Worm (Caenorhabditis elegans) whole organism, L3 larva: Measurements from ENCODE around the gene arrd-4.

ENCODE experiments used
- R02D3.7 ChIP-seq: fragments of 150-350 bp; optimal IDR thresholded peaks from 2 replicates; lab custom pipeline; 2014; ENCODE audit warnings: missing biosample characterization, missing genetic modification characterization
- aly-2 ChIP-seq: fragments of 150-350 bp; optimal IDR thresholded peaks from 2 replicates; lab custom pipeline; 2014; ENCODE audit warnings: missing biosample characterization, missing genetic modification characterization
- ama-1 ChIP-seq: fragments of 150-350 bp; optimal IDR thresholded peaks from 2 replicates; lab custom pipeline; 2018
- ceh-28 ChIP-seq: fragments of 150-350 bp; optimal IDR thresholded peaks from 2 replicates; lab custom pipeline; 2014; ENCODE audit warnings: missing biosample characterization, missing genetic modification reagents, missing genetic modification characterization
- ceh-9 ChIP-seq: sonication (generic microtip); optimal IDR thresholded peaks from 2 replicates; lab custom pipeline; 2018; ENCODE audit warnings: missing biosample characterization, missing genetic modification characterization
- daf-12 ChIP-seq: fragments of 150-350 bp; optimal IDR thresholded peaks from 2 replicates; lab custom pipeline; 2014; ENCODE audit warnings: missing biosample characterization, missing genetic modification reagents, missing genetic modification characterization
- egl-5 ChIP-seq: fragments of 150-350 bp; optimal IDR thresholded peaks from 2 replicates; lab custom pipeline; 2017; ENCODE audit warnings: missing biosample characterization, missing genetic modification reagents, missing genetic modification characterization, inconsistent platforms
- elt-2 ChIP-seq: sonication (generic microtip); optimal IDR thresholded peaks from 2 replicates; lab custom pipeline; 2016; ENCODE audit warnings: missing genetic modification reagents, mild to moderate bottlenecking, missing genetic modification characterization, missing compliant biosample characterization
- elt-3 ChIP-seq, 3 experiments: fragments of 150-350 bp in 1 of 3; sonication (generic microtip) in 2 of 3; optimal IDR thresholded peaks; 2 replicates in 2 of 3; 4 replicates in 1 of 3; lab custom pipeline; 2014 to 2017; ENCODE audit warnings: missing biosample characterization in 3 of 3, missing genetic modification characterization in 3 of 3
- eor-1 ChIP-seq, 2 experiments: fragments of 150-350 bp; optimal IDR thresholded peaks; 2 replicates each; lab custom pipeline; 2014 to 2018; ENCODE audit warnings: missing biosample characterization in 2 of 2, missing genetic modification characterization in 2 of 2
- fkh-10 ChIP-seq: sonication (generic microtip); optimal IDR thresholded peaks from 2 replicates; lab custom pipeline; 2017; ENCODE audit warnings: missing biosample characterization, missing genetic modification reagents, missing genetic modification characterization
- fkh-2 ChIP-seq: fragments of 150-350 bp; optimal IDR thresholded peaks from 2 replicates; lab custom pipeline; 2014; ENCODE audit warnings: missing biosample characterization, missing genetic modification reagents, missing genetic modification characterization
- fos-1 ChIP-seq: fragments of 150-350 bp; optimal IDR thresholded peaks from 2 replicates; lab custom pipeline; 2014; ENCODE audit warnings: missing biosample characterization, missing genetic modification characterization
- hmg-11 ChIP-seq: sonication (generic microtip); optimal IDR thresholded peaks from 2 replicates; lab custom pipeline; 2016; ENCODE audit warnings: missing genetic modification characterization, missing compliant biosample characterization
- lin-39 ChIP-seq: fragments of 150-350 bp; optimal IDR thresholded peaks from 2 replicates; lab custom pipeline; 2018; ENCODE audit warnings: missing biosample characterization, missing genetic modification reagents, missing genetic modification characterization
- mdl-1 ChIP-seq: fragments of 150-350 bp; optimal IDR thresholded peaks from 2 replicates; lab custom pipeline; 2014; ENCODE audit warnings: missing biosample characterization, missing genetic modification characterization
- mml-1 ChIP-seq: fragments of 150-350 bp; sonication (generic microtip); optimal IDR thresholded peaks from 3 replicates; lab custom pipeline; 2014; ENCODE audit warnings: missing biosample characterization, missing genetic modification characterization
- nhr-11 ChIP-seq: fragments of 150-350 bp; optimal IDR thresholded peaks from 2 replicates; lab custom pipeline; 2014; ENCODE audit warnings: missing biosample characterization, missing genetic modification characterization
- nhr-23 ChIP-seq: fragments of 150-350 bp; optimal IDR thresholded peaks from 2 replicates; lab custom pipeline; 2014; ENCODE audit warnings: missing biosample characterization, missing genetic modification reagents, missing genetic modification characterization
- nhr-25 ChIP-seq: sonication (generic microtip); optimal IDR thresholded peaks from 2 replicates; lab custom pipeline; 2017; ENCODE audit warnings: missing biosample characterization, missing genetic modification characterization
- nhr-28 ChIP-seq: fragments of 150-350 bp; optimal IDR thresholded peaks from 2 replicates; lab custom pipeline; 2014; ENCODE audit warnings: missing biosample characterization, missing genetic modification characterization
- nhr-43 ChIP-seq: sonication (generic microtip); optimal IDR thresholded peaks from 2 replicates; lab custom pipeline; 2016; ENCODE audit warnings: mild to moderate bottlenecking, missing genetic modification characterization, missing compliant biosample characterization; ENCODE audit not compliant: poor library complexity, severe bottlenecking
- nhr-76 ChIP-seq: fragments of 150-350 bp; sonication (generic microtip); optimal IDR thresholded peaks from 5 replicates; lab custom pipeline; 2014; ENCODE audit warnings: missing biosample characterization, missing genetic modification characterization
- sea-2 ChIP-seq: fragments of 150-350 bp; sonication (generic microtip); optimal IDR thresholded peaks from 4 replicates; lab custom pipeline; 2014; ENCODE audit warnings: missing biosample characterization, missing genetic modification reagents, missing genetic modification characterization
- tbx-2 ChIP-seq: sonication (generic microtip); optimal IDR thresholded peaks from 2 replicates; lab custom pipeline; 2016; ENCODE audit warnings: mild to moderate bottlenecking, missing genetic modification characterization, missing compliant biosample characterization
- unc-62 ChIP-seq: fragments of 150-350 bp; sonication (generic microtip); optimal IDR thresholded peaks from 4 replicates; lab custom pipeline; 2014; ENCODE audit warnings: missing biosample characterization, missing genetic modification reagents, missing genetic modification characterization
- zag-1 ChIP-seq: fragments of 150-350 bp; optimal IDR thresholded peaks from 2 replicates; lab custom pipeline; 2014; ENCODE audit warnings: missing biosample characterization, missing genetic modification characterization
- ztf-11 ChIP-seq: fragments of 150-350 bp; optimal IDR thresholded peaks from 2 replicates; lab custom pipeline; 2014; ENCODE audit warnings: missing biosample characterization, missing genetic modification characterization

arrd-4 gene

ce11 chrII:9838260-9838935, at the start of gene arrd-4:
arrd-4 (minus strand) TSS chrII:9838310.
- no peak for TF ChIP-seq fkh-2 (tag; lab: Kevin White, UChicago)
- no peak for TF ChIP-seq egl-5
- no peak for TF ChIP-seq zag-1 (tag; lab: Kevin White, UChicago)
- TF ChIP-seq unc-62 (GFP tag; lab: Kevin White, UChicago) = no peak
- no peak for TF ChIP-seq ztf-11 (tag; lab: Kevin White, UChicago)
- TF ChIP-seq ceh-9 (tag; lab: Kevin White, UChicago) = no peak
- peak; percentile 86 for TF ChIP-seq nhr-11 (tag; lab: Kevin White, UChicago)

- TF ChIP-seq daf-12 (tag; lab: Kevin White, UChicago) = no peak
- no peak for TF ChIP-seq nhr-76 (tag; lab: Kevin White, UChicago)
- TF ChIP-seq nhr-28 = no peak
- TF ChIP-seq aly-2 (tag; lab: Kevin White, UChicago) = no peak
- TF ChIP-seq lin-39 (tag; lab: Kevin White, UChicago) = no peak
- TF ChIP-seq ceh-9 (tag; lab: Kevin White, UChicago) = no peak
- no peak for TF ChIP-seq ceh-28 (tag; lab: Kevin White, UChicago)
- TF ChIP-seq egl-5 = no peak
- no peak for TF ChIP-seq elt-2 (tag; lab: Kevin White, UChicago)
- TF ChIP-seq eor-1 (tag; optimal IDR thresholded peaks at IDR 0.05; lab: Kevin White, UChicago) = no peak
- no peak for TF ChIP-seq zag-1 (tag; lab: Kevin White, UChicago)
- TF ChIP-seq elt-3 (tag; optimal IDR thresholded peaks at IDR 0.05; lab: Kevin White, UChicago) = no peak
- no peak for TF ChIP-seq ama-1 (lab: Kevin White, UChicago)
Observed at ce11 chrII:9886216-9886615, 48.1 kb upstream of the arrd-4 start, which contains the start of gene algn-8. algn-8 (minus strand) TSS chrII:9886442.

- TF ChIP-seq mdl-1 (tag; lab: Kevin White, UChicago) (no peak), nhr-25 (tag; lab: Kevin White, UChicago) (peak; percentile 30)
- TF ChIP-seq, all 47 proteins: peak for 1
Observed at ce11 chrII:9880826-9881225, 42.7 kb upstream of the arrd-4 start, which contains the start of gene C08H9.15. C08H9.15 (plus strand) TSS chrII:9881193.

- peak; percentile 32 for TF ChIP-seq nhr-23 (tag; lab: Kevin White, UChicago)
- no peak for TF ChIP-seq nhr-25 (tag; lab: Kevin White, UChicago)
- no peak for TF ChIP-seq hmg-11 (tag; lab: Kevin White, UChicago)
- TF ChIP-seq lin-39 (tag; lab: Kevin White, UChicago) = no peak
Observed at ce11 chrII:9879815-9880214, 41.7 kb upstream of the arrd-4 start.

- TF ChIP-seq R02D3.7 (tag; lab: Kevin White, UChicago) (no peak), ceh-28 (tag; lab: Kevin White, UChicago) (no peak), sea-2 (no peak), mdl-1 (tag; lab: Kevin White, UChicago) (no peak)
- TF ChIP-seq, all 47 proteins: peak for 0
Observed at ce11 chrII:9874508-9875229, 36.6 kb upstream of the arrd-4 start, which contains the start of the genes chil-2 and ctsa-3.2. chil-2 (minus strand) TSS chrII:9874608. ctsa-3.2 (plus strand) TSS chrII:9875179.

ce11 chrII:9872961-9873360, 34.9 kb upstream of the arrd-4 start, which contains the start of gene chil-8:
chil-8 (minus strand) TSS chrII:9873061.
- TF ChIP-seq nhr-76 (tag; lab: Kevin White, UChicago) (no peak), tbx-2 (tag; lab: Kevin White, UChicago) (no peak), sea-2 (no peak), hmg-11 (tag; lab: Kevin White, UChicago) (no peak), nhr-43 (no peak), lin-39 (tag; lab: Kevin White, UChicago) (no peak), fos-1 (tag; lab: Kevin White, UChicago) (no peak)
- TF ChIP-seq, all 47 proteins: peak for 0

ce11 chrII:9871061-9871460, 33.0 kb upstream of the arrd-4 start, which contains the start of gene chil-7:
chil-7 (minus strand) TSS chrII:9871172.
- TF ChIP-seq tbx-2 (tag; lab: Kevin White, UChicago) (no peak), nhr-23 (tag; lab: Kevin White, UChicago) (no peak), R02D3.7 (tag; lab: Kevin White, UChicago) (no peak), sea-2 (no peak), fkh-10 (GFP tag; lab: Kevin White, UChicago) (no peak), zag-1 (tag; lab: Kevin White, UChicago) (no peak), hmg-11 (tag; lab: Kevin White, UChicago) (no peak), fkh-2 (tag; lab: Kevin White, UChicago) (no peak), mml-1 (tag; lab: Kevin White, UChicago) (no peak)
- TF ChIP-seq, all 47 proteins: peak for 0
